Fruit fly (Drosophila melanogaster): Measurements from ENCODE around the gene Pgk.
A peak's percentile ranks its signal among the peaks of the same experiment; 100 is the strongest.

The Pgk gene

DNA sequence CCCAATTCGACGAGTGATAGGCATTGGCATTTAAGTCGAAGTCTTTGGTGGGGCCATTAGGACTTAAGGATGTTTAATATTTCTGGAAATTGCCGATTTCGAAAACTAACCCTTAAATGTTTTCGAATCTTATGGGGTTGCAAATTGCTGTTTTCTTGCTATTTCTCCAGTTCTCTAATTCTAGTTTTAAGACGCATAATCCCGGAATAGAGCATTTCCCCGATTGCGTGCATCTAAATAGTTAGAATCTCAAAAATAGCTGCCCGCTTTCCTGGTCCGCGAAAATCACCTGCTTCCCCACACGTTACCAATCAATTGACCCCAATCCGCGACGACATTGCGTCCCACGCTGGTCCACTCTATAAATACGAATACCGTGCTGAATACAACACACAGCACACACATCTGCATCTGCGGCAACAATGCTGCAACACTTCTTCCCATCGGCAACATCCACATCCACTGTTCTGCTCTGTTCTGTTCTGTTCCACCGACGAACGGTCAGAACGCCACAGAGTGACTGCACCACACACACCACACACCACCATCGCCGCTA lies 886 bp downstream of the Pgk start, which contains the start of gene Bacc (continued):
- TF ChIP-seq CG11085 (GFP tag; IDR thresholded peaks at IDR 0.05) (no peak), ara (GFP tag; IDR thresholded peaks at IDR 0.05) (no peak), CG7556 (GFP tag; optimal IDR thresholded peaks at IDR 0.05) (peak; percentile 95), YL-1 (GFP tag; optimal IDR thresholded peaks at IDR 0.05) (peak; percentile 17), grn (GFP tag; optimal IDR thresholded peaks at IDR 0.05) (no peak), CG7271 (tag; optimal IDR thresholded peaks at IDR 0.05) (no peak), fd64A (GFP tag; optimal IDR thresholded peaks at IDR 0.05) (no peak), nau (GFP tag; optimal IDR thresholded peaks at IDR 0.05) (peak; percentile 87), CG1602 (GFP tag; optimal IDR thresholded peaks at IDR 0.05) (peak; percentile 67), CG17361 (GFP tag; IDR thresholded peaks at IDR 0.05) (no peak), vvl (GFP tag; IDR thresholded peaks at IDR 0.05) (no peak), CG11723 (GFP tag; optimal IDR thresholded peaks at IDR 0.05) (peak; percentile 91), CG42726 (GFP tag; IDR thresholded peaks at IDR 0.05; ENCODE audit: partially characterized antibody) (no peak), CG10209 (GFP tag; optimal IDR thresholded peaks at IDR 0.05) (peak; percentile 93), CG13287 (GFP tag; IDR thresholded peaks at IDR 0.05; ENCODE audit: partially characterized antibody) (no peak), CG9727 (GFP tag; optimal IDR thresholded peaks at IDR 0.05) (peak; percentile 91), CG12744 (GFP tag; optimal IDR thresholded peaks at IDR 0.05) (peak; percentile 65), Tbp (GFP tag; optimal IDR thresholded peaks at IDR 0.05) (no peak), CG10979 (tag; optimal IDR thresholded peaks at IDR 0.05) (peak; percentile 75), CHES-1-like (GFP tag; optimal IDR thresholded peaks at IDR 0.05) (peak; percentile 92), Hey (tag; optimal IDR thresholded peaks at IDR 0.05) (peak; percentile 59), Fer3 (tag; optimal IDR thresholded peaks at IDR 0.05) (peak; percentile 83), caup (GFP tag; optimal IDR thresholded peaks at IDR 0.05; ENCODE audit: severe bottlenecking) (peak; percentile 87), CG30020 (tag; optimal IDR thresholded peaks at IDR 0.05) (peak; percentile 26), sisA (GFP tag; IDR thresholded peaks at IDR 0.05) (no peak), zfh1 (GFP tag; IDR thresholded peaks at IDR 0.05) (no peak), CG2678 (tag; optimal IDR thresholded peaks at IDR 0.05) (peak; percentile 95), MTF-1 (GFP tag; optimal IDR thresholded peaks at IDR 0.05; ENCODE audit: borderline replicate concordance) (peak; percentile 61), B-H1 (GFP tag; IDR thresholded peaks at IDR 0.05) (no peak), pros (GFP tag; optimal IDR thresholded peaks at IDR 0.05) (peak; percentile 63), run (tag; optimal IDR thresholded peaks at IDR 0.05) (peak; percentile 70), hth (optimal IDR thresholded peaks at IDR 0.05) (no peak), gro (GFP tag; optimal IDR thresholded peaks at IDR 0.05) (peak; percentile 89), Pdp1 (GFP tag; optimal IDR thresholded peaks at IDR 0.05) (peak; percentile 73 to 87), CG17328 (GFP tag; IDR thresholded peaks at IDR 0.05) (no peak), lov (optimal IDR thresholded peaks at IDR 0.05) (peak; percentile 67), lov (GFP tag; IDR thresholded peaks at IDR 0.05) (no peak), CoRest (tag; optimal IDR thresholded peaks at IDR 0.05) (peak; percentile 92), CG8290 (GFP tag; optimal IDR thresholded peaks at IDR 0.05) (peak; percentile 28), CG8290 (tag; optimal IDR thresholded peaks at IDR 0.05) (peak in 1 of 2 experiments; percentile 82), dmrt99B (tag; optimal IDR thresholded peaks at IDR 0.05) (peak; percentile 90), CG18599 (GFP tag; optimal IDR thresholded peaks at IDR 0.05) (peak; percentile 95), Ptx1 (GFP tag; IDR thresholded peaks at IDR 0.05) (no peak), Atf6 (GFP tag; IDR thresholded peaks at IDR 0.05) (no peak), onecut (GFP tag; IDR thresholded peaks at IDR 0.05) (peak; percentile 65; the same call in 1 of the 2 replicates), Eip74EF (GFP tag; optimal IDR thresholded peaks at IDR 0.05) (no peak), CTCF (GFP tag; optimal IDR thresholded peaks at IDR 0.05) (peak; percentile 37), CG3281 (GFP tag; optimal IDR thresholded peaks at IDR 0.05) (peak; percentile 96), corto (GFP tag; optimal IDR thresholded peaks at IDR 0.05) (peak; percentile 83), Spps (tag; optimal IDR thresholded peaks at IDR 0.05) (peak; percentile 48), cad (GFP tag; optimal IDR thresholded peaks at IDR 0.05) (no peak)
